Worm (Caenorhabditis elegans) whole organism, mixed stage, embryonic: ENCODE measurements around the gene C05C10.7.

ENCODE experiments used
- ceh-43 ChIP-seq: fragments of 200-800 bp; sonication (Bioruptor generic); optimal IDR thresholded peaks from 2 replicates; lab custom pipeline; 2018; ENCODE audit warnings: mild to moderate bottlenecking, missing genetic modification characterization, moderate library complexity, missing compliant biosample characterization
- ces-1 ChIP-seq: fragments of 150-350 bp; optimal IDR thresholded peaks from 2 replicates; lab custom pipeline; 2014; ENCODE audit warnings: missing biosample characterization, missing genetic modification reagents, missing genetic modification characterization
- cnd-1 ChIP-seq: fragments of 200-800 bp; sonication (Bioruptor generic); optimal IDR thresholded peaks from 2 replicates; lab custom pipeline; 2018; ENCODE audit warnings: mild to moderate bottlenecking, missing genetic modification characterization, missing compliant biosample characterization
- ham-2 ChIP-seq: fragments of 200-800 bp; sonication (Bioruptor generic); optimal IDR thresholded peaks from 2 replicates; lab custom pipeline; 2018; ENCODE audit warnings: mild to moderate bottlenecking, missing genetic modification characterization, missing compliant biosample characterization
- lin-13 ChIP-seq: fragments of 150-350 bp; optimal IDR thresholded peaks from 2 replicates; lab custom pipeline; 2014; ENCODE audit warnings: missing biosample characterization, missing genetic modification characterization
- nhr-12 ChIP-seq: fragments of 150-350 bp; optimal IDR thresholded peaks from 2 replicates; lab custom pipeline; 2014; ENCODE audit warnings: missing biosample characterization, missing genetic modification characterization
- nhr-237 ChIP-seq: fragments of 150-350 bp; optimal IDR thresholded peaks from 2 replicates; lab custom pipeline; 2014; ENCODE audit warnings: missing biosample characterization, missing genetic modification characterization
- nhr-28 ChIP-seq: fragments of 150-350 bp; optimal IDR thresholded peaks from 2 replicates; lab custom pipeline; 2014; ENCODE audit warnings: missing biosample characterization, missing genetic modification characterization
- snpc-4 ChIP-seq: fragments of 150-350 bp; optimal IDR thresholded peaks from 2 replicates; lab custom pipeline; 2014; ENCODE audit warnings: missing biosample characterization, missing genetic modification characterization
- sptf-1 ChIP-seq: sonication (generic microtip); optimal IDR thresholded peaks from 2 replicates; lab custom pipeline; 2017; ENCODE audit warnings: mild to moderate bottlenecking, missing genetic modification characterization, moderate library complexity, missing compliant biosample characterization
- unc-62 ChIP-seq: fragments of 150-350 bp; optimal IDR thresholded peaks from 2 replicates; lab custom pipeline; 2014; ENCODE audit warnings: missing biosample characterization, missing genetic modification reagents, missing genetic modification characterization
- ztf-11 ChIP-seq: fragments of 150-350 bp; optimal IDR thresholded peaks from 2 replicates; lab custom pipeline; 2014; ENCODE audit warnings: missing biosample characterization, missing genetic modification characterization

DNA sequence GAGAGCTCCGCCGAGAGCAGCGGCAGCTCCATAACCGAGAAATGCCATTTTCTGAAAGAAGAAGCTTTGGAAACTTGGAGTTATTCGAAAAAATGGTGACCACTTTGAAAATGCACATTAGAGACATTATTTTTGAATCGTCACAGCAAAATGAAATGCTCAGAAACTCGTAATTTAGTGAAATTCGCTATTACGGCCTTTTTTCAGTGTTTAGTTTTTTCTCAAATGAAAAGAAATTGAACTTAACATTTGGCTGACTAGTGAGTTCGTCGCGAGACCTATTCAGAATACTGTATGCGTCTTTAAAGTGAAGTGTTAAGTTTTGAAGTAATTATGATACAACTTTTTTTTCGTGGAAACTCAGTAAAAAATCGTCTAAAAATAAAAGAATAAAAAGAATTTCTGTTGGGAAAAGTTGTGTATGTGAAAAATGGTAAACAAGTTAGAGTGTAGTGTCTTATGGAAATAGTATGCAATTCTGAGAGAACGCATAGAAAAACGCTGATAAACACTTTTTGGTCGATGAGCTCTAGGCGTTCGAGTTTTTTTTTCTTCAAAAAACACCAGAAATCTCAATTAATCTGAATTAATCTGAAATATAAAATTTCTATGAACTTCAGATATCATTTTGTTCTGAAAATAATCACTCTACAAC is 31.8 kb upstream of the C05C10.7 start, which contains the start of gene R53.5:
- TF ChIP-seq ztf-11, result no peak
- TF ChIP-seq ham-2 (GFP tag; lab: Kevin White, UChicago), result no peak
- no peak for TF ChIP-seq lin-13 (tag; lab: Kevin White, UChicago)
- no peak for TF ChIP-seq snpc-4 (tag; lab: Kevin White, UChicago)
- no peak for TF ChIP-seq cnd-1 (tag; lab: Kevin White, UChicago)
- no peak for TF ChIP-seq ces-1 (GFP tag; lab: Kevin White, UChicago)
- TF ChIP-seq nhr-237, result no peak
- no peak for TF ChIP-seq ceh-43 (GFP tag; lab: Kevin White, UChicago)
- TF ChIP-seq nhr-28 (tag; lab: Kevin White, UChicago), result no peak
- TF ChIP-seq sptf-1 (tag; lab: Kevin White, UChicago), result no peak
- no peak for TF ChIP-seq unc-62 (GFP tag; lab: Kevin White, UChicago)
- no peak for TF ChIP-seq nhr-12 (tag; lab: Kevin White, UChicago)
